Worm (Caenorhabditis elegans) whole organism, early embryonic: ENCODE data around the gene ZC513.3.

ENCODE experiments used
- ama-1 ChIP-seq: fragments of 150-350 bp; optimal IDR thresholded peaks from 2 replicates; lab custom pipeline; 2014
- ceh-36 ChIP-seq: sonication (generic microtip); optimal IDR thresholded peaks from 2 replicates; lab custom pipeline; 2016; ENCODE audit warnings: missing genetic modification characterization, inconsistent platforms, missing compliant biosample characterization
- ets-7 ChIP-seq: sonication (generic microtip); optimal IDR thresholded peaks from 2 replicates; lab custom pipeline; 2016; ENCODE audit warnings: missing genotype, missing genetic modification characterization, missing compliant biosample characterization
- hmbx-1 ChIP-seq: sonication (generic microtip); optimal IDR thresholded peaks from 2 replicates; lab custom pipeline; 2016; ENCODE audit warnings: mild to moderate bottlenecking, missing genetic modification characterization, missing compliant biosample characterization
- scrt-1 ChIP-seq: fragments of 200-800 bp; sonication (Bioruptor generic); IDR thresholded peaks from 2 replicates; pipeline ENCODE4 v1.3.6; 2022; ENCODE audit warnings: missing genetic modification characterization, missing compliant biosample characterization
- sea-1 ChIP-seq: fragments of 200-800 bp; sonication (Bioruptor generic); conservative IDR thresholded peaks from 2 replicates; pipeline ENCODE4 v1.3.6; 2022; ENCODE audit warnings: missing genetic modification characterization, missing compliant biosample characterization
- tra-4 ChIP-seq: sonication (generic microtip); optimal IDR thresholded peaks from 2 replicates; lab custom pipeline; 2017; ENCODE audit warnings: missing genetic modification characterization, missing compliant biosample characterization

ce11 chrV:8072047-8072446, 25.2 kb downstream of the ZC513.3 start, which contains the start of gene str-144:
- TF ChIP-seq ceh-36 (no peak), scrt-1 (no peak), ama-1 (no peak), hmbx-1 (tag; lab: Kevin White, UChicago) (no peak), ets-7 (no peak), sea-1 (GFP tag; lab: Robert Waterston, UW) (no peak), tra-4 (tag; lab: Kevin White, UChicago) (no peak)
